Worm (Caenorhabditis elegans): ENCODE data around the gene srt-55.

Gene srt-55

DNA sequence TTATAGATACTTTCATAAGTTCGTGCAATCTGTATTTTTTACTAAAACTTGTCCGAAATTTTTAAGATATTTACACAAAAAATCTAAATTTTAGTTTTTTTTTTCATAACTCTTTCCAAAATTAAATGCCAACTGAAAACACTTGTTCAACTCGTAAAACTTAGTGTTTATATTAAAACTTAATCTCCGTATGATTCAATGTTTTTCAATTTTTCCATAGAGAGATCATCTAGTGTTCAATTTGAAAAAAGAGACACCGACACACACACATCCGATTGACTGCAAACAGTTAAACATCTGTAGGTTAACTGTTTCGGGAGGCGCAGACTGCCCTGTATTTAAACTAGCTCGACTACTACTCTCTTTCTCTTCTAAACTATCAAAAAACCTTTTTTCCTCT, 2.7 kb upstream of the srt-55 start, which contains the start of gene T16H12.9:
T16H12.9 (plus strand) TSS at position 301 of the 400 bp plus-strand sequence.
- TF ChIP-seq nhr-19 (GFP tag; conservative IDR thresholded peaks at IDR 0.05): no peak

DNA sequence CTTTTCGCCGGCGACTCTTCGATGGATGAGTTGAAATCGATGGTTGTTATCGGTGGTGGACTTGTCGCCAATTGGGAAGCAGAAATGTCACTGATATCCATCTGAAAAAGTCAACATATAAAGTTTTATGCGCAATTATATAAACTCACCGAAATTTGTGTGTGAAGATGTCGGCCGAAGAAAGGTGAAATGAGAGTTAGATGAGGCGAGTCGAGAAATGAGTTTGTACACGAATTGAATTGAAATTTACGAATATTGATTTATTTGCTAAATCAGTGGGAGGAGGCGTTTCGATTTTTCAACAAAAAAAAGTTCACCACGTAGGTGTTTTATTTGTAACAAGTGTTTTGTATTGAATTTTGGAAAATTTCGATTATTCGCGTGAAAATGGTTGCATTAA, 4.9 kb downstream of the srt-55 start, which contains the start of gene kel-10:
kel-10 (minus strand) TSS at position 101 of the 400 bp plus-strand sequence.
- no peak for TF ChIP-seq grh-1 (GFP tag; IDR thresholded peaks at IDR 0.05)
- no peak for TF ChIP-seq nhr-85 (tag)
- TF ChIP-seq vab-15 (tag; optimal IDR thresholded peaks at IDR 0.05): no peak
- no peak for TF ChIP-seq Y116A8C.19 (tag; optimal IDR thresholded peaks at IDR 0.05; ENCODE audit: borderline replicate concordance)
- TF ChIP-seq unc-30 (tag; optimal IDR thresholded peaks at IDR 0.05): no peak
- no peak for TF ChIP-seq elt-2 (tag; optimal IDR thresholded peaks at IDR 0.05)
- no peak for TF ChIP-seq blmp-1 (tag; optimal IDR thresholded peaks at IDR 0.05)
- no peak for TF ChIP-seq zip-4 (GFP tag; optimal IDR thresholded peaks at IDR 0.05)
- no peak for TF ChIP-seq lin-39 (tag; optimal IDR thresholded peaks at IDR 0.05)
- TF ChIP-seq tbx-2 (tag; optimal IDR thresholded peaks at IDR 0.05): no peak
- TF ChIP-seq pqm-1 (tag; optimal IDR thresholded peaks at IDR 0.05): no peak
- no peak for TF ChIP-seq fkh-8 (tag; optimal IDR thresholded peaks at IDR 0.05)
- no peak for TF ChIP-seq ceh-90 (tag; optimal IDR thresholded peaks at IDR 0.05)
- no peak for TF ChIP-seq F16B12.6 (tag; optimal IDR thresholded peaks at IDR 0.05)

- no peak for TF ChIP-seq egl-27 (tag; optimal IDR thresholded peaks at IDR 0.05)
- TF ChIP-seq mef-2 (tag; optimal IDR thresholded peaks at IDR 0.05): no peak
- no peak for TF ChIP-seq efl-3 (GFP tag; optimal IDR thresholded peaks at IDR 0.05)
- no peak for TF ChIP-seq fkh-10 (GFP tag; optimal IDR thresholded peaks at IDR 0.05)
- no peak for TF ChIP-seq C16A3.4 (tag; optimal IDR thresholded peaks at IDR 0.05)
These were observed 8.3 kb downstream of the srt-55 start, which contains the start of gene spop-1 for ce11 chrIII:10097981-10098380. Gene spop-1 (minus strand): TSS chrIII:10098081.

DNA sequence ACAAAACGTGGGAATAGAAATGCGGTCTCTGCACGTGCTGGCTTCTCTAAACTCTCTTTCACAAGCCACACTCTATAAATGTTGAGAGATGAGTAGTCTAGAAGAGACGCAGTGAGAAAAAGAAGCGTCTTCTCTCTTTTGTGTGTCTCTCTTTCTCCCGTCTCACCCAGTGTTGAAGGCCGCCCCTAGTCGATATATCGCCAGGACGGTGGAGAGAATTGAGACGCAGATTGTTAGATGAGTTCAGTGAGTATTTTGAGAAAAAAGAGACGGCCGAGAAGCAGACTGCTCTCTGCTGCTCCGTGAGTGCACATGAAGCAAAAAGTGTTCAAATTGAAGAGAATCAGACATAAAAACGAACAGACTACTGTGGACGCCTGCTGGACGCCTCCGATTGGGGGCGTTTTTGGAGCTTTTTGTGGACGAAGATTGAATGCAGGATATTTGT, 9.7 kb downstream of the srt-55 start:
- TF ChIP-seq hlh-17 (GFP tag; optimal IDR thresholded peaks at IDR 0.05; ENCODE audit: borderline replicate concordance): no peak
- TF ChIP-seq nhr-12 (tag; optimal IDR thresholded peaks at IDR 0.05): no peak
- TF ChIP-seq nhr-85 (tag): peak; percentile 93
- peak; percentile 95 for TF ChIP-seq snu-23 (GFP tag; optimal IDR thresholded peaks at IDR 0.05)
- TF ChIP-seq skn-1 (tag; optimal IDR thresholded peaks at IDR 0.05): peak; percentile 57
- TF ChIP-seq nhr-237 (tag; optimal IDR thresholded peaks at IDR 0.05): peak; percentile 78
- TF ChIP-seq blmp-1 (tag; optimal IDR thresholded peaks at IDR 0.05): peak; percentile 66
- peak; percentile 80 for TF ChIP-seq xbp-1 (tag; optimal IDR thresholded peaks at IDR 0.05)
- peak; percentile 83 for TF ChIP-seq mep-1 (tag; optimal IDR thresholded peaks at IDR 0.05)
- TF ChIP-seq ama-1 (optimal IDR thresholded peaks at IDR 0.05): peak; percentile 53
- peak; percentile 60 for TF ChIP-seq grh-1 (GFP tag; IDR thresholded peaks at IDR 0.05)
- peak; percentile 85 for TF ChIP-seq fos-1 (tag; optimal IDR thresholded peaks at IDR 0.05)
- peak; percentile 94 for TF ChIP-seq unc-86 (tag; optimal IDR thresholded peaks at IDR 0.05)
- no peak for TF ChIP-seq alr-1 (tag; optimal IDR thresholded peaks at IDR 0.05; ENCODE audit: borderline replicate concordance)
- TF ChIP-seq nhr-90 (tag; optimal IDR thresholded peaks at IDR 0.05; ENCODE audit: poor library complexity): peak; percentile 83
- peak; percentile 35 for TF ChIP-seq lin-15B (tag; optimal IDR thresholded peaks at IDR 0.05)
- TF ChIP-seq pag-3 (tag; optimal IDR thresholded peaks at IDR 0.05; ENCODE audit: borderline replicate concordance, insufficient read depth): no peak
- TF ChIP-seq ceh-90 (tag; optimal IDR thresholded peaks at IDR 0.05): no peak
- no peak for TF ChIP-seq sup-37 (GFP tag; optimal IDR thresholded peaks at IDR 0.05)
- TF ChIP-seq ets-5 (GFP tag; IDR thresholded peaks at IDR 0.05): no peak
- peak; percentile 86 for TF ChIP-seq nhr-19 (GFP tag; conservative IDR thresholded peaks at IDR 0.05)
- TF ChIP-seq nhr-47 (tag; optimal IDR thresholded peaks at IDR 0.05): peak; percentile 94
- TF ChIP-seq nhr-77 (tag; optimal IDR thresholded peaks at IDR 0.05): peak; percentile 90
- TF ChIP-seq lin-39 (tag; optimal IDR thresholded peaks at IDR 0.05): peak; percentile 71
- TF ChIP-seq mab-9 (GFP tag; IDR thresholded peaks at IDR 0.05): peak; percentile 50; the same call in 1 of the 2 replicates
- peak; percentile 80 to 88 (median 82) for TF ChIP-seq ceh-82 (tag; optimal IDR thresholded peaks at IDR 0.05)
- peak; percentile 77 for TF ChIP-seq snpc-4 (tag; optimal IDR thresholded peaks at IDR 0.05)
- TF ChIP-seq efl-3 (GFP tag; optimal IDR thresholded peaks at IDR 0.05): no peak
- peak; percentile 87 to 89 for TF ChIP-seq efl-1 (optimal IDR thresholded peaks at IDR 0.05)
- peak; percentile 64 to 98 for TF ChIP-seq efl-1 (GFP tag; optimal IDR thresholded peaks at IDR 0.05 in 1 of 2)
- peak; percentile 91 for TF ChIP-seq fkh-8 (tag; optimal IDR thresholded peaks at IDR 0.05)
- TF ChIP-seq unc-62 (GFP tag; optimal IDR thresholded peaks at IDR 0.05): no peak
- peak; percentile 68 for TF ChIP-seq elt-2 (tag; optimal IDR thresholded peaks at IDR 0.05)
- TF ChIP-seq nhr-20 (tag; optimal IDR thresholded peaks at IDR 0.05): peak; percentile 92
- no peak for TF ChIP-seq ces-1 (GFP tag; optimal IDR thresholded peaks at IDR 0.05)

Data from whole organism, L1 larva.